Fruit fly (Drosophila melanogaster) whole organism, embryonic: ENCODE results near the gene ND-PDSW.

ENCODE experiments used
- Bgb ChIP-seq: fragments of 200-800 bp; sonication (Bioruptor generic); IDR thresholded peaks from 2 replicates; pipeline ENCODE4 v1.3.6; 2022; ENCODE audit warnings: missing biosample characterization, missing genetic modification characterization; ENCODE audit not compliant: partially characterized antibody
- CG10147 ChIP-seq: fragments of 200-800 bp; sonication (Bioruptor generic); optimal IDR thresholded peaks from 2 replicates; lab custom pipeline; 2019; ENCODE audit warnings: missing biosample characterization, mild to moderate bottlenecking, missing genetic modification characterization, moderate library complexity
- CG11398 ChIP-seq: fragments of 200-800 bp; sonication (Bioruptor generic); optimal IDR thresholded peaks from 2 replicates; lab custom pipeline; 2016; ENCODE audit warnings: missing biosample characterization, missing genetic modification characterization
- CG11456 ChIP-seq: fragments of 200-800 bp; sonication (Bioruptor generic); IDR thresholded peaks from 3 replicates; pipeline ENCODE4 v1.3.6; 2022; ENCODE audit warnings: missing biosample characterization, missing genetic modification characterization
- CG11696 ChIP-seq: fragments of 200-800 bp; sonication (Bioruptor generic); IDR thresholded peaks from 2 replicates; pipeline ENCODE4 v1.3.6; 2022; ENCODE audit warnings: missing biosample characterization, missing genetic modification characterization
- CG11723 ChIP-seq: fragments of 200-800 bp; sonication (Bioruptor generic); optimal IDR thresholded peaks from 2 replicates; lab custom pipeline; 2017; ENCODE audit warnings: missing biosample characterization, mild to moderate bottlenecking, missing genetic modification characterization
- CG13894 ChIP-seq: fragments of 200-800 bp; sonication (Bioruptor generic); optimal IDR thresholded peaks from 3 replicates; lab custom pipeline; 2018; ENCODE audit warnings: missing biosample characterization, mild to moderate bottlenecking, missing genetic modification characterization, moderate library complexity
- CG14441 ChIP-seq: fragments of 200-800 bp; sonication (Bioruptor generic); IDR thresholded peaks from 2 replicates; pipeline ENCODE4 v1.3.6; 2022; ENCODE audit warnings: missing biosample characterization, missing genetic modification characterization
- CG14710 ChIP-seq: fragments of 200-800 bp; sonication (Bioruptor generic); optimal IDR thresholded peaks from 3 replicates; lab custom pipeline; 2019; ENCODE audit warnings: missing biosample characterization, mild to moderate bottlenecking, missing genetic modification characterization, moderate library complexity
- CG15011 ChIP-seq: fragments of 200-800 bp; sonication (Bioruptor generic); optimal IDR thresholded peaks from 3 replicates; lab custom pipeline; 2018; ENCODE audit warnings: missing biosample characterization, mild to moderate bottlenecking, missing genetic modification characterization
- CG15073 ChIP-seq: fragments of 200-800 bp; sonication (Bioruptor generic); optimal IDR thresholded peaks from 2 replicates; lab custom pipeline; 2016; ENCODE audit warnings: missing biosample characterization, missing genetic modification characterization
- CG15479 ChIP-seq: fragments of 200-800 bp; sonication (Bioruptor generic); optimal IDR thresholded peaks from 3 replicates; lab custom pipeline; 2019; ENCODE audit warnings: missing biosample characterization, mild to moderate bottlenecking, missing genetic modification characterization, moderate library complexity
- CG17359 ChIP-seq: fragments of 200-800 bp; sonication (Bioruptor generic); optimal IDR thresholded peaks from 3 replicates; lab custom pipeline; 2018; ENCODE audit warnings: missing biosample characterization, mild to moderate bottlenecking, missing genetic modification characterization, moderate library complexity
- CG18011 ChIP-seq: fragments of 200-800 bp; sonication (Bioruptor generic); optimal IDR thresholded peaks from 2 replicates; lab custom pipeline; 2017; ENCODE audit warnings: missing biosample characterization, missing genetic modification characterization, mild to moderate bottlenecking, moderate library complexity, missing genotype
- CG30403 ChIP-seq: fragments of 200-800 bp; sonication (Bioruptor generic); optimal IDR thresholded peaks from 3 replicates; lab custom pipeline; 2016; ENCODE audit warnings: missing biosample characterization, missing genetic modification characterization
- CG31365 ChIP-seq: fragments of 200-800 bp; sonication (Bioruptor generic); optimal IDR thresholded peaks from 2 replicates; lab custom pipeline; 2018; ENCODE audit warnings: missing biosample characterization, mild to moderate bottlenecking, missing genetic modification characterization
- CG3281 ChIP-seq: fragments of 200-800 bp; sonication (Bioruptor generic); optimal IDR thresholded peaks from 3 replicates; lab custom pipeline; 2017; ENCODE audit warnings: missing biosample characterization, mild to moderate bottlenecking, missing genetic modification characterization
- CG3838 ChIP-seq: fragments of 200-800 bp; sonication (Bioruptor generic); optimal IDR thresholded peaks from 3 replicates; lab custom pipeline; 2016; ENCODE audit warnings: missing biosample characterization, missing genetic modification characterization
- CG4617 ChIP-seq: fragments of 200-800 bp; sonication (Bioruptor generic); optimal IDR thresholded peaks from 3 replicates; lab custom pipeline; 2016; ENCODE audit warnings: missing biosample characterization, missing genetic modification characterization, borderline replicate concordance
- CG6175 ChIP-seq: fragments of 200-800 bp; sonication (Bioruptor generic); IDR thresholded peaks from 3 replicates; pipeline ENCODE4 v1.3.6; 2022; ENCODE audit warnings: missing biosample characterization, missing genetic modification characterization
- CG7556 ChIP-seq: fragments of 200-800 bp; sonication (Bioruptor generic); optimal IDR thresholded peaks from 2 replicates; lab custom pipeline; 2017; ENCODE audit warnings: missing biosample characterization, mild to moderate bottlenecking, missing genetic modification characterization
- CG9437 ChIP-seq: fragments of 200-800 bp; sonication (Bioruptor generic); optimal IDR thresholded peaks from 2 replicates; lab custom pipeline; 2018; ENCODE audit warnings: missing biosample characterization, mild to moderate bottlenecking, missing genetic modification characterization
- Ets97D ChIP-seq: fragments of 200-800 bp; sonication (Bioruptor generic); optimal IDR thresholded peaks from 3 replicates; lab custom pipeline; 2016; ENCODE audit warnings: missing biosample characterization, missing genetic modification characterization
- Fer3 ChIP-seq: fragments of 200-800 bp; sonication (Bioruptor generic); optimal IDR thresholded peaks from 2 replicates; lab custom pipeline; 2018; ENCODE audit warnings: missing biosample characterization, mild to moderate bottlenecking, missing genetic modification characterization, moderate library complexity
- Gsc ChIP-seq: fragments of 200-800 bp; sonication (Bioruptor generic); IDR thresholded peaks from 2 replicates; pipeline ENCODE4 v1.3.6; 2022; ENCODE audit warnings: missing biosample characterization, missing genetic modification characterization
- Hr78 ChIP-seq, 2 experiments: fragments of 200-800 bp in 1 of 2; fragments of >200 bp in 1 of 2; sonication (Bioruptor generic) in 1 of 2; optimal IDR thresholded peaks; 2 replicates each; lab custom pipeline; 2017 to 2019; ENCODE audit warnings: missing biosample characterization in 2 of 2, missing genetic modification characterization in 2 of 2, mild to moderate bottlenecking in 1 of 2, moderate library complexity in 1 of 2
- Hsf ChIP-seq: fragments of 200-800 bp; sonication (Bioruptor generic); optimal IDR thresholded peaks from 3 replicates; lab custom pipeline; 2016; ENCODE audit warnings: missing biosample characterization, missing genetic modification characterization
- MESR4 ChIP-seq: fragments of 200-800 bp; sonication (Bioruptor generic); optimal IDR thresholded peaks from 2 replicates; lab custom pipeline; 2018; ENCODE audit warnings: missing biosample characterization, mild to moderate bottlenecking, missing genetic modification characterization, moderate library complexity
- Mes4 ChIP-seq: fragments of 200-800 bp; sonication (Bioruptor generic); optimal IDR thresholded peaks from 2 replicates; lab custom pipeline; 2016; ENCODE audit warnings: missing biosample characterization, missing genetic modification characterization
- Scr ChIP-seq: fragments of 200-800 bp; sonication (Bioruptor generic); IDR thresholded peaks from 2 replicates; pipeline ENCODE4 v1.3.6; 2022; ENCODE audit warnings: missing biosample characterization, missing genetic modification characterization; ENCODE audit not compliant: partially characterized antibody
- Sox100B ChIP-seq: fragments of 200-800 bp; sonication (Bioruptor generic); optimal IDR thresholded peaks from 3 replicates; lab custom pipeline; 2018; ENCODE audit warnings: missing biosample characterization, mild to moderate bottlenecking, missing genetic modification characterization
- Stat92E ChIP-seq, 3 experiments: fragments of >200 bp in 2 of 3; fragments of 200-800 bp in 1 of 3; sonication (Bioruptor generic) in 1 of 3; optimal IDR thresholded peaks; 2 replicates each; lab custom pipeline; 2017 to 2019; ENCODE audit warnings: missing biosample characterization in 3 of 3, missing genetic modification characterization in 3 of 3, mild to moderate bottlenecking in 1 of 3, moderate library complexity in 1 of 3
- Xrp1 ChIP-seq: fragments of 200-800 bp; sonication (Bioruptor generic); IDR thresholded peaks from 2 replicates; pipeline ENCODE4 v1.3.6; 2022; ENCODE audit warnings: missing biosample characterization, missing genetic modification characterization
- ase ChIP-seq: fragments of 200-800 bp; sonication (Bioruptor generic); IDR thresholded peaks from 3 replicates; pipeline ENCODE4 v1.3.6; 2022; ENCODE audit warnings: missing biosample characterization, missing genetic modification characterization
- bigmax ChIP-seq: fragments of 200-800 bp; sonication (Bioruptor generic); optimal IDR thresholded peaks from 2 replicates; lab custom pipeline; 2018; ENCODE audit warnings: missing biosample characterization, mild to moderate bottlenecking, missing genetic modification characterization
- cg ChIP-seq: fragments of 200-800 bp; sonication (Bioruptor generic); optimal IDR thresholded peaks from 3 replicates; lab custom pipeline; 2019; ENCODE audit warnings: missing biosample characterization, mild to moderate bottlenecking, missing genetic modification characterization, moderate library complexity
- crol ChIP-seq: fragments of 200-800 bp; sonication (Bioruptor generic); IDR thresholded peaks from 2 replicates; pipeline ENCODE4 v1.3.6; 2022; ENCODE audit warnings: missing biosample characterization, missing genetic modification characterization
- dati ChIP-seq: fragments of 200-800 bp; sonication (Bioruptor generic); IDR thresholded peaks from 2 replicates; pipeline ENCODE4 v1.3.6; 2022; ENCODE audit warnings: missing biosample characterization, missing genetic modification characterization
- fd102C ChIP-seq: fragments of 200-800 bp; sonication (Bioruptor generic); optimal IDR thresholded peaks from 2 replicates; lab custom pipeline; 2018; ENCODE audit warnings: missing biosample characterization, mild to moderate bottlenecking, missing genetic modification characterization, moderate library complexity
- fd64A ChIP-seq: fragments of 200-800 bp; sonication (Bioruptor generic); optimal IDR thresholded peaks from 3 replicates; lab custom pipeline; 2018; ENCODE audit warnings: missing biosample characterization, mild to moderate bottlenecking, missing genetic modification characterization
- h ChIP-seq: fragments of >200 bp; optimal IDR thresholded peaks from 2 replicates; lab custom pipeline; 2017
- hb ChIP-seq: fragments of 200-800 bp; sonication (Bioruptor generic); IDR thresholded peaks from 3 replicates; pipeline ENCODE4 v1.3.6; 2022; ENCODE audit warnings: missing biosample characterization, missing genetic modification characterization; ENCODE audit not compliant: partially characterized antibody
- insv ChIP-seq, 2 experiments: fragments of 200-800 bp; sonication (Bioruptor generic); optimal IDR thresholded peaks; 3 replicates each; lab custom pipeline; 2016 to 2018; ENCODE audit warnings: missing biosample characterization in 2 of 2, missing genetic modification characterization in 2 of 2
- phol ChIP-seq: fragments of 200-800 bp; sonication (Bioruptor generic); optimal IDR thresholded peaks from 3 replicates; lab custom pipeline; 2018; ENCODE audit warnings: missing biosample characterization, mild to moderate bottlenecking, missing genetic modification characterization, moderate library complexity
- pita ChIP-seq: fragments of 200-800 bp; sonication (Bioruptor generic); optimal IDR thresholded peaks from 2 replicates; lab custom pipeline; 2017; ENCODE audit warnings: missing biosample characterization, mild to moderate bottlenecking, missing genetic modification characterization
- pzg ChIP-seq: fragments of 200-800 bp; sonication (Bioruptor generic); optimal IDR thresholded peaks from 3 replicates; lab custom pipeline; 2018; ENCODE audit warnings: missing biosample characterization, mild to moderate bottlenecking, missing genetic modification characterization, moderate library complexity
- slbo ChIP-seq: fragments of 200-800 bp; sonication (Bioruptor generic); IDR thresholded peaks from 2 replicates; pipeline ENCODE4 v1.3.6; 2022; ENCODE audit warnings: missing biosample characterization, missing genetic modification characterization
- tll ChIP-seq, 2 experiments: fragments of 200-800 bp in 1 of 2; fragments of >200 bp in 1 of 2; sonication (Bioruptor generic) in 1 of 2; optimal IDR thresholded peaks; 2 replicates each; lab custom pipeline; 2017 to 2019; ENCODE audit warnings: missing biosample characterization in 2 of 2, missing genetic modification characterization in 2 of 2, mild to moderate bottlenecking in 1 of 2, moderate library complexity in 1 of 2
- z ChIP-seq: fragments of 200-800 bp; sonication (Bioruptor generic); IDR thresholded peaks from 3 replicates; pipeline ENCODE4 v1.3.6; 2022; ENCODE audit warnings: missing biosample characterization, missing genetic modification characterization
- zen ChIP-seq: fragments of 200-800 bp; sonication (Bioruptor generic); optimal IDR thresholded peaks from 3 replicates; lab custom pipeline; 2018; ENCODE audit warnings: missing biosample characterization, mild to moderate bottlenecking, missing genetic modification characterization, moderate library complexity

ND-PDSW gene

dm6 chr2L:3475948-3476347 lies 10.0 kb downstream of the ND-PDSW start (continued):
- TF ChIP-seq dati (no peak), CG11398 (GFP tag; lab: Kevin White, UChicago) (no peak), insv (GFP tag; optimal IDR thresholded peaks at IDR 0.05; lab: Kevin White, UChicago) (no peak), pita (GFP tag; lab: Kevin White, UChicago) (no peak), CG11723 (peak; percentile 37), Stat92E (GFP tag; optimal IDR thresholded peaks at IDR 0.05; lab: Kevin White, UChicago) (no peak), Gsc (GFP tag; lab: Robert Waterston, UW) (no peak), Sox100B (GFP tag; lab: Kevin White, UChicago) (peak; percentile 77), fd64A (no peak), cg (GFP tag; lab: Kevin White, UChicago) (no peak), CG9437 (GFP tag; lab: Kevin White, UChicago) (peak; percentile 78), CG30403 (peak; percentile 82), fd102C (GFP tag; lab: Kevin White, UChicago) (no peak), hb (GFP tag; lab: Robert Waterston, UW) (no peak), CG11696 (GFP tag; lab: Robert Waterston, UW) (no peak), Fer3 (peak; percentile 52), crol (GFP tag; lab: Robert Waterston, UW) (no peak), CG15073 (no peak), bigmax (no peak), z (GFP tag; lab: Robert Waterston, UW) (no peak), Scr (GFP tag; lab: Robert Waterston, UW) (no peak), CG17359 (tag; lab: Kevin White, UChicago) (peak; percentile 52), Mes4 (GFP tag; lab: Kevin White, UChicago) (no peak), Xrp1 (peak; percentile 39; the same call in 1 of the 2 replicates), CG18011 (GFP tag; lab: Kevin White, UChicago) (peak; percentile 38), CG3281 (GFP tag; lab: Kevin White, UChicago) (peak; percentile 65), Hr78 (GFP tag; optimal IDR thresholded peaks at IDR 0.05; lab: Kevin White, UChicago) (no peak), Bgb (GFP tag; lab: Robert Waterston, UW) (no peak), phol (tag; lab: Kevin White, UChicago) (peak; percentile 60), CG3838 (GFP tag; lab: Kevin White, UChicago) (no peak), CG6175 (GFP tag; lab: Robert Waterston, UW) (no peak), CG15479 (GFP tag; lab: Kevin White, UChicago) (no peak), MESR4 (GFP tag; lab: Kevin White, UChicago) (no peak), slbo (peak; percentile 71), pzg (no peak), ase (0 out of 3 replicates have a peak, but pooled peaks have one; percentile 32), CG13894 (tag; lab: Kevin White, UChicago) (no peak), CG31365 (no peak), tll (GFP tag; optimal IDR thresholded peaks at IDR 0.05; lab: Kevin White, UChicago) (no peak), CG11456 (GFP tag; lab: Robert Waterston, UW) (0 out of 3 replicates have a peak, but pooled peaks have one; percentile 62), Hsf (GFP tag; lab: Kevin White, UChicago) (peak; percentile 70), zen (tag; lab: Kevin White, UChicago) (no peak), CG4617 (GFP tag; lab: Kevin White, UChicago) (peak; percentile 10), CG7556 (GFP tag; lab: Kevin White, UChicago) (peak; percentile 84), CG14710 (peak; percentile 19), CG14441 (GFP tag; lab: Robert Waterston, UW) (0 out of 2 replicates have a peak, but pooled peaks have one; percentile 54), h (lab: Kevin White, UChicago) (no peak), Ets97D (GFP tag; lab: Kevin White, UChicago) (no peak), CG15011 (peak; percentile 26), CG10147 (GFP tag; lab: Kevin White, UChicago) (peak; percentile 68)
